Fruit fly (Drosophila melanogaster) whole organism, prepupa: ENCODE measurements around the gene CG14958.

ENCODE experiments used
- Blimp-1 ChIP-seq: fragments of 200-800 bp; sonication (Bioruptor generic); optimal IDR thresholded peaks from 3 replicates; lab custom pipeline; 2017; ENCODE audit warnings: missing biosample characterization, missing genetic modification characterization, mild to moderate bottlenecking, moderate library complexity, missing genetic modification reagents
- CG10631 ChIP-seq: fragments of 200-800 bp; sonication (Bioruptor generic); optimal IDR thresholded peaks from 2 replicates; lab custom pipeline; 2016; ENCODE audit warnings: missing biosample characterization, missing genetic modification characterization
- CG11294 ChIP-seq: fragments of 200-800 bp; sonication (Bioruptor generic); IDR thresholded peaks from 2 replicates; pipeline ENCODE4 v1.3.6; 2022; ENCODE audit warnings: missing biosample characterization, missing genetic modification characterization
- CG11762 ChIP-seq: fragments of 200-800 bp; sonication (Bioruptor generic); optimal IDR thresholded peaks from 3 replicates; lab custom pipeline; 2016; ENCODE audit warnings: missing biosample characterization, missing genetic modification characterization; ENCODE audit not compliant: insufficient read depth
- CG11902 ChIP-seq: fragments of 200-800 bp; sonication (Bioruptor generic); optimal IDR thresholded peaks from 3 replicates; lab custom pipeline; 2016; ENCODE audit warnings: missing biosample characterization, missing genetic modification characterization
- CG1621 ChIP-seq: fragments of 200-800 bp; sonication (Bioruptor generic); optimal IDR thresholded peaks from 3 replicates; lab custom pipeline; 2018; ENCODE audit warnings: missing biosample characterization, mild to moderate bottlenecking, missing genetic modification characterization
- CG3032 ChIP-seq: fragments of 200-800 bp; optimal IDR thresholded peaks from 2 replicates; lab custom pipeline; 2019; ENCODE audit warnings: missing biosample characterization, mild to moderate bottlenecking, missing genetic modification characterization, moderate library complexity
- CG31627 ChIP-seq: fragments of 200-800 bp; sonication (Bioruptor generic); optimal IDR thresholded peaks from 3 replicates; lab custom pipeline; 2016; ENCODE audit warnings: missing biosample characterization, missing genetic modification characterization
- CG32006 ChIP-seq: fragments of 200-800 bp; sonication (Bioruptor generic); optimal IDR thresholded peaks from 3 replicates; lab custom pipeline; 2017; ENCODE audit warnings: missing biosample characterization, mild to moderate bottlenecking, missing genetic modification characterization
- CG34406 ChIP-seq: fragments of 200-800 bp; sonication (Bioruptor generic); optimal IDR thresholded peaks from 3 replicates; lab custom pipeline; 2016; ENCODE audit warnings: missing biosample characterization, missing genetic modification characterization
- CG3919 ChIP-seq: fragments of 200-800 bp; sonication (Bioruptor generic); optimal IDR thresholded peaks from 3 replicates; lab custom pipeline; 2016; ENCODE audit warnings: missing biosample characterization, missing genetic modification characterization
- CG4318 ChIP-seq: fragments of 200-800 bp; sonication (Bioruptor generic); optimal IDR thresholded peaks from 3 replicates; lab custom pipeline; 2017; ENCODE audit warnings: missing biosample characterization, mild to moderate bottlenecking, missing genetic modification characterization
- CG6163 ChIP-seq: fragments of 200-800 bp; sonication (Bioruptor generic); IDR thresholded peaks from 3 replicates; pipeline ENCODE4 v1.3.6; 2022; ENCODE audit warnings: missing biosample characterization, missing genetic modification characterization
- CG6276 ChIP-seq: fragments of 200-800 bp; sonication (Bioruptor generic); optimal IDR thresholded peaks from 2 replicates; lab custom pipeline; 2017; ENCODE audit warnings: missing biosample characterization, mild to moderate bottlenecking, missing genetic modification characterization
- CG6792 ChIP-seq: fragments of 200-800 bp; sonication (Bioruptor generic); optimal IDR thresholded peaks from 3 replicates; lab custom pipeline; 2016; ENCODE audit warnings: missing biosample characterization, missing genetic modification characterization
- CG6854 ChIP-seq: fragments of 200-800 bp; sonication (Bioruptor generic); optimal IDR thresholded peaks from 2 replicates; lab custom pipeline; 2017; ENCODE audit warnings: missing biosample characterization, mild to moderate bottlenecking, missing genetic modification characterization
- CG7368 ChIP-seq: fragments of 200-800 bp; sonication (Bioruptor generic); optimal IDR thresholded peaks from 3 replicates; lab custom pipeline; 2016; ENCODE audit warnings: missing biosample characterization, missing genetic modification characterization
- CG8119 ChIP-seq: fragments of 200-800 bp; sonication (Bioruptor generic); IDR thresholded peaks from 3 replicates; pipeline ENCODE4 v1.3.6; 2022; ENCODE audit warnings: missing biosample characterization, missing genetic modification characterization
- CG8319 ChIP-seq: fragments of 200-800 bp; sonication (Bioruptor generic); optimal IDR thresholded peaks from 3 replicates; lab custom pipeline; 2016; ENCODE audit warnings: missing biosample characterization, missing genetic modification characterization
- CG8632 ChIP-seq: fragments of 200-800 bp; sonication (Bioruptor generic); optimal IDR thresholded peaks from 3 replicates; lab custom pipeline; 2016; ENCODE audit warnings: missing biosample characterization, missing genetic modification characterization
- CG9139 ChIP-seq: fragments of 200-800 bp; sonication (Bioruptor generic); optimal IDR thresholded peaks from 3 replicates; lab custom pipeline; 2017; ENCODE audit warnings: missing biosample characterization, mild to moderate bottlenecking, missing genetic modification characterization
- Eip75B ChIP-seq: fragments of 200-800 bp; sonication (Bioruptor generic); optimal IDR thresholded peaks from 3 replicates; lab custom pipeline; 2016; ENCODE audit warnings: missing biosample characterization, missing genetic modification characterization
- Ets21C ChIP-seq: fragments of 200-800 bp; sonication (Bioruptor generic); optimal IDR thresholded peaks from 3 replicates; lab custom pipeline; 2016; ENCODE audit warnings: missing biosample characterization, missing genetic modification characterization
- Gug ChIP-seq: fragments of 200-800 bp; sonication (Bioruptor generic); IDR thresholded peaks from 2 replicates; pipeline ENCODE4 v1.3.6; 2022; ENCODE audit warnings: missing biosample characterization, missing genetic modification characterization
- Hr39 ChIP-seq: fragments of 200-800 bp; sonication (Bioruptor generic); optimal IDR thresholded peaks from 2 replicates; lab custom pipeline; 2016; ENCODE audit warnings: missing biosample characterization, missing genetic modification characterization
- Hr4 ChIP-seq: fragments of 200-800 bp; sonication (Bioruptor generic); optimal IDR thresholded peaks from 3 replicates; lab custom pipeline; 2016; ENCODE audit warnings: missing biosample characterization, missing genetic modification characterization
- Lpt ChIP-seq: fragments of 200-800 bp; sonication (Bioruptor generic); optimal IDR thresholded peaks from 3 replicates; lab custom pipeline; 2016; ENCODE audit warnings: missing biosample characterization, missing genetic modification characterization
- Met ChIP-seq: fragments of 200-800 bp; sonication (Bioruptor generic); optimal IDR thresholded peaks from 3 replicates; lab custom pipeline; 2016; ENCODE audit warnings: missing biosample characterization, missing genetic modification characterization
- Smox ChIP-seq: fragments of 200-800 bp; sonication (Bioruptor generic); optimal IDR thresholded peaks from 3 replicates; lab custom pipeline; 2016; ENCODE audit warnings: missing biosample characterization, missing genetic modification characterization
- Sox102F ChIP-seq: fragments of 200-800 bp; sonication (Bioruptor generic); optimal IDR thresholded peaks from 2 replicates; lab custom pipeline; 2016; ENCODE audit warnings: missing biosample characterization, mild to moderate bottlenecking, missing genetic modification characterization
- Sox14 ChIP-seq: fragments of 200-800 bp; sonication (Bioruptor generic); optimal IDR thresholded peaks from 3 replicates; lab custom pipeline; 2016; ENCODE audit warnings: missing biosample characterization, missing genetic modification characterization
- Sox15 ChIP-seq: fragments of 200-800 bp; sonication (Bioruptor generic); optimal IDR thresholded peaks from 3 replicates; lab custom pipeline; 2016; ENCODE audit warnings: missing biosample characterization, missing genetic modification characterization
- achi ChIP-seq: fragments of 200-800 bp; sonication (Bioruptor generic); optimal IDR thresholded peaks from 3 replicates; lab custom pipeline; 2016; ENCODE audit warnings: missing biosample characterization, missing genetic modification characterization
- acj6 ChIP-seq: fragments of 200-800 bp; sonication (Bioruptor generic); optimal IDR thresholded peaks from 3 replicates; lab custom pipeline; 2016; ENCODE audit warnings: missing biosample characterization, missing genetic modification characterization
- dac ChIP-seq: fragments of 200-800 bp; sonication (Bioruptor generic); optimal IDR thresholded peaks from 2 replicates; lab custom pipeline; 2017; ENCODE audit warnings: missing biosample characterization, mild to moderate bottlenecking, missing genetic modification characterization
- dsx ChIP-seq: fragments of 200-800 bp; optimal IDR thresholded peaks from 3 replicates; lab custom pipeline; 2019; ENCODE audit warnings: missing biosample characterization, mild to moderate bottlenecking, missing genetic modification characterization, moderate library complexity; ENCODE audit not compliant: poor library complexity, severe bottlenecking
- fd59A ChIP-seq: fragments of 200-800 bp; sonication (Bioruptor generic); optimal IDR thresholded peaks from 2 replicates; lab custom pipeline; 2017; ENCODE audit warnings: missing biosample characterization, mild to moderate bottlenecking, missing genetic modification characterization, missing genetic modification reagents
- fd85E ChIP-seq: fragments of 200-800 bp; sonication (Bioruptor generic); optimal IDR thresholded peaks from 3 replicates; lab custom pipeline; 2016; ENCODE audit warnings: missing biosample characterization, missing genetic modification characterization
- fkh ChIP-seq: fragments of 200-800 bp; sonication (Bioruptor generic); optimal IDR thresholded peaks from 3 replicates; lab custom pipeline; 2017; ENCODE audit warnings: missing biosample characterization, mild to moderate bottlenecking, missing genetic modification characterization, moderate library complexity
- net ChIP-seq: fragments of 200-800 bp; sonication (Bioruptor generic); optimal IDR thresholded peaks from 3 replicates; lab custom pipeline; 2016; ENCODE audit warnings: missing biosample characterization, missing genetic modification characterization
- pdm3 ChIP-seq: fragments of 200-800 bp; sonication (Bioruptor generic); optimal IDR thresholded peaks from 3 replicates; lab custom pipeline; 2016; ENCODE audit warnings: missing biosample characterization, missing genetic modification characterization
- spab ChIP-seq: fragments of 200-800 bp; sonication (Bioruptor generic); optimal IDR thresholded peaks from 2 replicates; lab custom pipeline; 2017; ENCODE audit warnings: missing biosample characterization, mild to moderate bottlenecking, missing genetic modification characterization, missing genetic modification reagents
- ss ChIP-seq, 2 experiments: fragments of 200-800 bp; sonication (Bioruptor generic); optimal IDR thresholded peaks; 2 replicates in 1 of 2; 3 replicates in 1 of 2; lab custom pipeline; 2017 to 2018; ENCODE audit warnings: mild to moderate bottlenecking in 2 of 2, missing biosample characterization in 2 of 2, missing genetic modification characterization in 2 of 2, moderate library complexity in 1 of 2
- svp ChIP-seq: fragments of 200-800 bp; sonication (Bioruptor generic); peaks from one replicate; lab custom pipeline; 2016; ENCODE audit warnings: missing biosample characterization, missing genetic modification characterization
- vri ChIP-seq: fragments of 200-800 bp; sonication (Bioruptor generic); optimal IDR thresholded peaks from 3 replicates; lab custom pipeline; 2016; ENCODE audit warnings: missing biosample characterization, mild to moderate bottlenecking, missing genetic modification characterization

CG14958 gene

dm6 chr3L:3187263-3187662, 2.5 kb upstream of the CG14958 start, which contains the start of gene CG14957:
TSS of gene CG14957 (plus strand) at chr3L:3187563.
- TF ChIP-seq CG1621 (tag; lab: Kevin White, UChicago), result no peak
- no peak for TF ChIP-seq CG8319
- peak; percentile 0 for TF ChIP-seq CG6854 (GFP tag; lab: Kevin White, UChicago)
- TF ChIP-seq vri (GFP tag; lab: Kevin White, UChicago), result no peak
- TF ChIP-seq CG34406, result no peak
- TF ChIP-seq, all 60 proteins: peak for 1

- no peak for TF ChIP-seq fd85E (GFP tag; lab: Kevin White, UChicago)
- peak; percentile 85 for TF ChIP-seq fkh
- no peak for TF ChIP-seq ss (GFP tag; optimal IDR thresholded peaks at IDR 0.05; lab: Kevin White, UChicago)
Observed at dm6 chr3L:3192333-3192894, 2.6 kb downstream of the CG14958 start, which contains the start of gene CG14965. TSS of gene CG14965 (minus strand) at chr3L:3192491.

dm6 chr3L:3192912-3193311, 3.1 kb downstream of the CG14958 start, which contains the start of gene Hsp83:
TSS of gene Hsp83 (plus strand) at chr3L:3192969.
- TF ChIP-seq CG8119 (GFP tag; lab: Robert Waterston, UW) (peak; percentile 82), achi (GFP tag; lab: Kevin White, UChicago) (peak; percentile 88), dsx (GFP tag; lab: Kevin White, UChicago) (peak; percentile 77), CG6854 (GFP tag; lab: Kevin White, UChicago) (peak; percentile 100), Sox102F (GFP tag; lab: Kevin White, UChicago) (peak; percentile 98), fkh (peak; percentile 82), CG6792 (GFP tag; lab: Kevin White, UChicago) (peak; percentile 90), svp (GFP tag; lab: Kevin White, UChicago) (no peak), CG31627 (peak; percentile 83), CG3919 (GFP tag; lab: Kevin White, UChicago) (peak; percentile 96), CG11902 (peak; percentile 34), Lpt (GFP tag; lab: Kevin White, UChicago) (peak; percentile 32), Hr39 (GFP tag; lab: Kevin White, UChicago) (peak; percentile 75), pdm3 (GFP tag; lab: Kevin White, UChicago) (peak; percentile 88), CG32006 (GFP tag; lab: Kevin White, UChicago) (peak; percentile 69), fd85E (GFP tag; lab: Kevin White, UChicago) (peak; percentile 94), Gug (peak; percentile 70), vri (GFP tag; lab: Kevin White, UChicago) (peak; percentile 98), CG6276 (GFP tag; lab: Kevin White, UChicago) (no peak), Smox (peak; percentile 88), CG8632 (GFP tag; lab: Kevin White, UChicago) (peak; percentile 92), CG6163 (GFP tag; lab: Robert Waterston, UW) (peak; percentile 97), spab (GFP tag; lab: Kevin White, UChicago) (peak; percentile 79), CG10631 (GFP tag; lab: Kevin White, UChicago) (peak; percentile 77), acj6 (GFP tag; lab: Kevin White, UChicago) (peak; percentile 85), CG9139 (peak; percentile 98), Hr4 (peak; percentile 72), Ets21C (GFP tag; lab: Kevin White, UChicago) (peak; percentile 76), Eip75B (GFP tag; lab: Kevin White, UChicago) (peak; percentile 95), dac (GFP tag; lab: Kevin White, UChicago) (peak; percentile 68), CG11294 (GFP tag; lab: Robert Waterston, UW) (peak; percentile 53; the same call in 1 of the 2 replicates), net (GFP tag; lab: Kevin White, UChicago) (peak; percentile 96), Met (peak; percentile 94), Blimp-1 (GFP tag; lab: Kevin White, UChicago) (peak; percentile 91), CG1621 (tag; lab: Kevin White, UChicago) (peak; percentile 89), ss (GFP tag; optimal IDR thresholded peaks at IDR 0.05; lab: Kevin White, UChicago) (peak; percentile 98), CG34406 (peak; percentile 93), Sox15 (GFP tag; lab: Kevin White, UChicago) (peak; percentile 18), Sox14 (GFP tag; lab: Kevin White, UChicago) (peak; percentile 84), CG7368 (GFP tag; lab: Kevin White, UChicago) (peak; percentile 96), CG4318 (peak; percentile 34), CG8319 (peak; percentile 89), CG3032 (tag; lab: Kevin White, UChicago) (peak; percentile 82), fd59A (GFP tag; lab: Kevin White, UChicago) (peak; percentile 85), CG11762 (GFP tag; lab: Kevin White, UChicago) (peak; percentile 82)
